Worm (Caenorhabditis elegans) whole organism, L3 larva: ENCODE results near the gene mps-4.

ENCODE experiments used
- R02D3.7 ChIP-seq: fragments of 150-350 bp; optimal IDR thresholded peaks from 2 replicates; lab custom pipeline; 2014; ENCODE audit warnings: missing biosample characterization, missing genetic modification characterization
- ZK546.5 ChIP-seq: sonication (generic microtip); optimal IDR thresholded peaks from 2 replicates; lab custom pipeline; 2017; ENCODE audit warnings: missing biosample characterization, missing genetic modification characterization
- aly-2 ChIP-seq: fragments of 150-350 bp; optimal IDR thresholded peaks from 2 replicates; lab custom pipeline; 2014; ENCODE audit warnings: missing biosample characterization, missing genetic modification characterization
- ama-1 ChIP-seq: fragments of 150-350 bp; optimal IDR thresholded peaks from 2 replicates; lab custom pipeline; 2018
- ceh-16 ChIP-seq: sonication (generic microtip); optimal IDR thresholded peaks from 2 replicates; lab custom pipeline; 2017; ENCODE audit warnings: missing biosample characterization, missing genetic modification characterization
- ceh-28 ChIP-seq: fragments of 150-350 bp; optimal IDR thresholded peaks from 2 replicates; lab custom pipeline; 2014; ENCODE audit warnings: missing biosample characterization, missing genetic modification reagents, missing genetic modification characterization
- ceh-82 ChIP-seq: fragments of 150-350 bp; optimal IDR thresholded peaks from 2 replicates; lab custom pipeline; 2014; ENCODE audit warnings: missing biosample characterization, missing genetic modification characterization
- ceh-9 ChIP-seq: sonication (generic microtip); optimal IDR thresholded peaks from 2 replicates; lab custom pipeline; 2018; ENCODE audit warnings: missing biosample characterization, missing genetic modification characterization
- daf-12 ChIP-seq: fragments of 150-350 bp; optimal IDR thresholded peaks from 2 replicates; lab custom pipeline; 2014; ENCODE audit warnings: missing biosample characterization, missing genetic modification reagents, missing genetic modification characterization
- egl-27 ChIP-seq: sonication (generic microtip); optimal IDR thresholded peaks from 4 replicates; lab custom pipeline; 2017; ENCODE audit warnings: missing biosample characterization, missing genetic modification reagents, missing genetic modification characterization
- egl-5 ChIP-seq: fragments of 150-350 bp; optimal IDR thresholded peaks from 2 replicates; lab custom pipeline; 2017; ENCODE audit warnings: missing biosample characterization, missing genetic modification reagents, missing genetic modification characterization, inconsistent platforms
- elt-1 ChIP-seq: fragments of 150-350 bp; optimal IDR thresholded peaks from 2 replicates; lab custom pipeline; 2014; ENCODE audit warnings: missing biosample characterization, missing genetic modification characterization
- elt-2 ChIP-seq: sonication (generic microtip); optimal IDR thresholded peaks from 2 replicates; lab custom pipeline; 2016; ENCODE audit warnings: missing genetic modification reagents, mild to moderate bottlenecking, missing genetic modification characterization, missing compliant biosample characterization
- elt-3 ChIP-seq, 3 experiments: fragments of 150-350 bp in 1 of 3; sonication (generic microtip) in 2 of 3; optimal IDR thresholded peaks; 2 replicates in 2 of 3; 4 replicates in 1 of 3; lab custom pipeline; 2014 to 2017; ENCODE audit warnings: missing biosample characterization in 3 of 3, missing genetic modification characterization in 3 of 3
- eor-1 ChIP-seq, 2 experiments: fragments of 150-350 bp; optimal IDR thresholded peaks; 2 replicates each; lab custom pipeline; 2014 to 2018; ENCODE audit warnings: missing biosample characterization in 2 of 2, missing genetic modification characterization in 2 of 2
- fkh-10 ChIP-seq: sonication (generic microtip); optimal IDR thresholded peaks from 2 replicates; lab custom pipeline; 2017; ENCODE audit warnings: missing biosample characterization, missing genetic modification reagents, missing genetic modification characterization
- fkh-2 ChIP-seq: fragments of 150-350 bp; optimal IDR thresholded peaks from 2 replicates; lab custom pipeline; 2014; ENCODE audit warnings: missing biosample characterization, missing genetic modification reagents, missing genetic modification characterization
- fos-1 ChIP-seq: fragments of 150-350 bp; optimal IDR thresholded peaks from 2 replicates; lab custom pipeline; 2014; ENCODE audit warnings: missing biosample characterization, missing genetic modification characterization
- hmg-11 ChIP-seq: sonication (generic microtip); optimal IDR thresholded peaks from 2 replicates; lab custom pipeline; 2016; ENCODE audit warnings: missing genetic modification characterization, missing compliant biosample characterization
- jun-1 ChIP-seq: fragments of 150-350 bp; optimal IDR thresholded peaks from 2 replicates; lab custom pipeline; 2014; ENCODE audit warnings: missing biosample characterization, missing genetic modification reagents, missing genetic modification characterization
- lin-15B ChIP-seq: fragments of 150-350 bp; optimal IDR thresholded peaks from 2 replicates; lab custom pipeline; 2014; ENCODE audit warnings: missing biosample characterization, missing genetic modification characterization
- lin-39 ChIP-seq: fragments of 150-350 bp; optimal IDR thresholded peaks from 2 replicates; lab custom pipeline; 2018; ENCODE audit warnings: missing biosample characterization, missing genetic modification reagents, missing genetic modification characterization
- lsy-12 ChIP-seq: sonication (generic microtip); optimal IDR thresholded peaks from 2 replicates; lab custom pipeline; 2016; ENCODE audit warnings: mild to moderate bottlenecking, missing genetic modification characterization, missing compliant biosample characterization
- mdl-1 ChIP-seq: fragments of 150-350 bp; optimal IDR thresholded peaks from 2 replicates; lab custom pipeline; 2014; ENCODE audit warnings: missing biosample characterization, missing genetic modification characterization
- mml-1 ChIP-seq: fragments of 150-350 bp; sonication (generic microtip); optimal IDR thresholded peaks from 3 replicates; lab custom pipeline; 2014; ENCODE audit warnings: missing biosample characterization, missing genetic modification characterization
- nfya-1 ChIP-seq: sonication (generic microtip); optimal IDR thresholded peaks from 2 replicates; lab custom pipeline; 2017; ENCODE audit warnings: missing genetic modification characterization, mild to moderate bottlenecking, missing compliant biosample characterization, antibody characterized with exemption, moderate library complexity; ENCODE audit not compliant: insufficient read depth
- nhr-11 ChIP-seq: fragments of 150-350 bp; optimal IDR thresholded peaks from 2 replicates; lab custom pipeline; 2014; ENCODE audit warnings: missing biosample characterization, missing genetic modification characterization
- nhr-12 ChIP-seq: fragments of 150-350 bp; optimal IDR thresholded peaks from 2 replicates; lab custom pipeline; 2014; ENCODE audit warnings: missing biosample characterization, missing genetic modification characterization
- nhr-23 ChIP-seq: fragments of 150-350 bp; optimal IDR thresholded peaks from 2 replicates; lab custom pipeline; 2014; ENCODE audit warnings: missing biosample characterization, missing genetic modification reagents, missing genetic modification characterization
- nhr-237 ChIP-seq: fragments of 150-350 bp; optimal IDR thresholded peaks from 2 replicates; lab custom pipeline; 2014; ENCODE audit warnings: missing biosample characterization, missing genetic modification characterization
- nhr-25 ChIP-seq: sonication (generic microtip); optimal IDR thresholded peaks from 2 replicates; lab custom pipeline; 2017; ENCODE audit warnings: missing biosample characterization, missing genetic modification characterization
- nhr-28 ChIP-seq: fragments of 150-350 bp; optimal IDR thresholded peaks from 2 replicates; lab custom pipeline; 2014; ENCODE audit warnings: missing biosample characterization, missing genetic modification characterization
- nhr-43 ChIP-seq: sonication (generic microtip); optimal IDR thresholded peaks from 2 replicates; lab custom pipeline; 2016; ENCODE audit warnings: mild to moderate bottlenecking, missing genetic modification characterization, missing compliant biosample characterization; ENCODE audit not compliant: poor library complexity, severe bottlenecking
- nhr-67 ChIP-seq: fragments of 150-350 bp; optimal IDR thresholded peaks from 2 replicates; lab custom pipeline; 2014; ENCODE audit warnings: missing biosample characterization, missing genetic modification characterization
- nhr-76 ChIP-seq: fragments of 150-350 bp; sonication (generic microtip); optimal IDR thresholded peaks from 5 replicates; lab custom pipeline; 2014; ENCODE audit warnings: missing biosample characterization, missing genetic modification characterization
- nhr-77 ChIP-seq: fragments of 150-350 bp; optimal IDR thresholded peaks from 2 replicates; lab custom pipeline; 2014; ENCODE audit warnings: missing biosample characterization, missing genetic modification characterization
- pha-4 ChIP-seq: fragments of 150-350 bp; optimal IDR thresholded peaks from 2 replicates; lab custom pipeline; 2014; ENCODE audit warnings: missing biosample characterization, missing genetic modification reagents, missing genetic modification characterization
- pqm-1 ChIP-seq: fragments of 150-350 bp; optimal IDR thresholded peaks from 2 replicates; lab custom pipeline; 2017; ENCODE audit warnings: missing biosample characterization, missing genetic modification characterization, inconsistent platforms
- sea-2 ChIP-seq: fragments of 150-350 bp; sonication (generic microtip); optimal IDR thresholded peaks from 4 replicates; lab custom pipeline; 2014; ENCODE audit warnings: missing biosample characterization, missing genetic modification reagents, missing genetic modification characterization
- skn-1 ChIP-seq: fragments of 150-350 bp; optimal IDR thresholded peaks from 2 replicates; lab custom pipeline; 2014; ENCODE audit warnings: missing biosample characterization, missing genetic modification characterization
- snpc-4 ChIP-seq: fragments of 150-350 bp; optimal IDR thresholded peaks from 2 replicates; lab custom pipeline; 2014; ENCODE audit warnings: missing biosample characterization, missing genetic modification characterization
- tbx-2 ChIP-seq: sonication (generic microtip); optimal IDR thresholded peaks from 2 replicates; lab custom pipeline; 2016; ENCODE audit warnings: mild to moderate bottlenecking, missing genetic modification characterization, missing compliant biosample characterization
- unc-39 ChIP-seq: sonication (generic microtip); optimal IDR thresholded peaks from 4 replicates; lab custom pipeline; 2017; ENCODE audit warnings: missing biosample characterization, missing genetic modification characterization
- unc-62 ChIP-seq: fragments of 150-350 bp; sonication (generic microtip); optimal IDR thresholded peaks from 4 replicates; lab custom pipeline; 2014; ENCODE audit warnings: missing biosample characterization, missing genetic modification reagents, missing genetic modification characterization
- zag-1 ChIP-seq: fragments of 150-350 bp; optimal IDR thresholded peaks from 2 replicates; lab custom pipeline; 2014; ENCODE audit warnings: missing biosample characterization, missing genetic modification characterization
- ztf-11 ChIP-seq: fragments of 150-350 bp; optimal IDR thresholded peaks from 2 replicates; lab custom pipeline; 2014; ENCODE audit warnings: missing biosample characterization, missing genetic modification characterization
- ztf-4 ChIP-seq: fragments of 150-350 bp; optimal IDR thresholded peaks from 2 replicates; lab custom pipeline; 2014; ENCODE audit warnings: missing biosample characterization, missing genetic modification characterization

mps-4 gene

ce11 chrIII:8307356-8307755 is 35.8 kb upstream of the mps-4 start, which contains the start of the genes F10E9.7 and F10E9.5:
Gene F10E9.7 (minus strand): TSS chrIII:8307441.
Gene F10E9.5 (plus strand): TSS chrIII:8307592.
- TF ChIP-seq nhr-237 (tag; lab: Kevin White, UChicago) (no peak), egl-5 (tag; lab: Kevin White, UChicago) (peak; percentile 68), nhr-28 (tag; lab: Kevin White, UChicago) (no peak), ceh-9 (no peak), lsy-12 (tag; lab: Kevin White, UChicago) (peak; percentile 89), mml-1 (tag; lab: Kevin White, UChicago) (no peak), nhr-76 (no peak), sea-2 (GFP tag; lab: Kevin White, UChicago) (no peak), eor-1 (tag; optimal IDR thresholded peaks at IDR 0.05; lab: Kevin White, UChicago) (peak in 1 of 2 experiments; percentile 49), jun-1 (tag; lab: Kevin White, UChicago) (no peak), ama-1 (lab: Kevin White, UChicago) (no peak), R02D3.7 (tag; lab: Kevin White, UChicago) (peak; percentile 55), ZK546.5 (tag; lab: Kevin White, UChicago) (no peak), nhr-43 (tag; lab: Kevin White, UChicago) (peak; percentile 97), nhr-23 (peak; percentile 96), skn-1 (tag; lab: Kevin White, UChicago) (peak; percentile 58), nhr-67 (peak; percentile 60), mdl-1 (no peak), tbx-2 (tag; lab: Kevin White, UChicago) (peak; percentile 56), ceh-28 (peak; percentile 32), ceh-16 (tag; lab: Kevin White, UChicago) (no peak), elt-1 (peak; percentile 17), elt-2 (tag; lab: Kevin White, UChicago) (peak; percentile 53), ztf-11 (tag; lab: Kevin White, UChicago) (no peak), nhr-25 (tag; lab: Kevin White, UChicago) (peak; percentile 57), ztf-4 (tag; lab: Kevin White, UChicago) (no peak), elt-3 (tag; optimal IDR thresholded peaks at IDR 0.05; lab: Kevin White, UChicago) (no peak), aly-2 (tag; lab: Kevin White, UChicago) (no peak), nhr-11 (tag; lab: Kevin White, UChicago) (no peak), pqm-1 (tag; lab: Kevin White, UChicago) (peak; percentile 27), daf-12 (tag; lab: Kevin White, UChicago) (no peak), unc-62 (GFP tag; lab: Kevin White, UChicago) (no peak), snpc-4 (peak; percentile 86), fos-1 (no peak), lin-39 (tag; lab: Kevin White, UChicago) (peak; percentile 62), nhr-12 (tag; lab: Kevin White, UChicago) (no peak), ceh-82 (peak; percentile 58), nhr-77 (tag; lab: Kevin White, UChicago) (no peak), hmg-11 (peak; percentile 71), fkh-10 (peak; percentile 30), egl-27 (no peak), zag-1 (no peak), pha-4 (tag; lab: Kevin White, UChicago) (peak; percentile 96), lin-15B (tag; lab: Kevin White, UChicago) (peak; percentile 97), fkh-2 (tag; lab: Kevin White, UChicago) (no peak), unc-39 (tag; lab: Kevin White, UChicago) (no peak), nfya-1 (tag; lab: Kevin White, UChicago) (peak; percentile 89)
